Fruit fly (Drosophila melanogaster) S2 (cell line): Measurements from ENCODE around the gene CG10669.

Experiments
- CG8478 ChIP-seq: fragments of >200 bp; optimal IDR thresholded peaks from 2 replicates; lab custom pipeline; 2018
- CTCF ChIP-seq, 2 experiments: fragments of >200 bp; optimal IDR thresholded peaks; 2 replicates each; lab custom pipeline; 2018

DNA sequence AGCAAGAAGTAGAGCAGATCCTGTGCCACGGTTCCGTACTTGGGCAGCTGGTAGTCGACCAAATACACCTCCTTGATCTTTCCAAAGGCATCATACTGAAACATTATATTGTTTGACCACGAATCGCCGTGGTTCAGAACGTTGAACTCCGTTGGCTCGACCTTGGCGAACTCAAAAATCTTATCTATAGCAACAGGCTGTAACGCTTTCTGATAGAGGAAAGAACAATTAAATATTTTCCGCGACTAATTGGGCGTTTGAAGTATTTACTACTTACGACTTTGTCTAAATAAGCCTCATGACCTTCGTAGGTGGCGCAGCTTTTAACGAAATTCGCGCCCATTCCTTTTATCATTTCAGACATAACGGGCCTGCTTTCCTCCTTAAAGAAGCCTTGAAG lies 13.4 kb downstream of the CG10669 start:
- TF ChIP-seq CG8478 (lab: Kevin White, UChicago), result no peak
- no peak for TF ChIP-seq CTCF (optimal IDR thresholded peaks at IDR 0.05; lab: Kevin White, UChicago)
